Worm (Caenorhabditis elegans): ENCODE measurements around the gene nas-4.

Gene nas-4

ce11 chrIII:6362323-6362922 lies 53.0 kb downstream of the nas-4 start:
- TF ChIP-seq ref-1 (GFP tag; conservative IDR thresholded peaks at IDR 0.05), result no peak
- no peak for TF ChIP-seq ztf-23 (GFP tag; IDR thresholded peaks at IDR 0.05)
- no peak for TF ChIP-seq klf-2 (GFP tag; conservative IDR thresholded peaks at IDR 0.05)
- no peak for TF ChIP-seq med-1 (GFP tag; optimal IDR thresholded peaks at IDR 0.05; ENCODE audit: insufficient read depth)
- no peak for TF ChIP-seq cog-1 (tag; optimal IDR thresholded peaks at IDR 0.05)
- no peak for TF ChIP-seq tab-1 (GFP tag; IDR thresholded peaks at IDR 0.05)
- no peak for TF ChIP-seq T22C8.4 (GFP tag; IDR thresholded peaks at IDR 0.05)
- no peak for TF ChIP-seq flt-1 (GFP tag; IDR thresholded peaks at IDR 0.05)
- TF ChIP-seq ztf-29 (GFP tag; IDR thresholded peaks at IDR 0.05), result no peak

All from whole organism, midembryonic.